Worm (Caenorhabditis elegans): Measurements from ENCODE around the gene ccm-3.

ccm-3 gene

ce11 chrII:10559671-10560184 is 47.3 kb downstream of the ccm-3 start (continued):
- TF ChIP-seq ama-1 (optimal IDR thresholded peaks at IDR 0.05), result peak; percentile 28
- TF ChIP-seq ama-1 (GFP tag; optimal IDR thresholded peaks at IDR 0.05), result peak in 1 of 2 experiments; percentile 48
- no peak for TF ChIP-seq F55B11.4 (tag; optimal IDR thresholded peaks at IDR 0.05; ENCODE audit: borderline replicate concordance, insufficient read depth)
- TF ChIP-seq madf-10 (tag; optimal IDR thresholded peaks at IDR 0.05), result no peak
- TF ChIP-seq unc-62 (GFP tag; optimal IDR thresholded peaks at IDR 0.05), result no peak
- no peak for TF ChIP-seq ceh-100 (GFP tag; IDR thresholded peaks at IDR 0.05)
- TF ChIP-seq chd-7 (tag; optimal IDR thresholded peaks at IDR 0.05), result no peak
- no peak for TF ChIP-seq nfya-2 (GFP tag; IDR thresholded peaks at IDR 0.05)
- TF ChIP-seq ztf-18 (tag; optimal IDR thresholded peaks at IDR 0.05), result no peak
- no peak for TF ChIP-seq aptf-3 (GFP tag; IDR thresholded peaks at IDR 0.05)
- peak in 1 of 3 experiments; percentile 41 for TF ChIP-seq lin-35 (GFP tag; optimal IDR thresholded peaks at IDR 0.05)
- TF ChIP-seq F57C9.4 (tag; optimal IDR thresholded peaks at IDR 0.05), result no peak
- 0 out of 2 replicates have a peak, but pooled peaks have one; percentile 10 for TF ChIP-seq attf-6 (GFP tag; IDR thresholded peaks at IDR 0.05)
- TF ChIP-seq Y67H2A.10 (GFP tag; conservative IDR thresholded peaks at IDR 0.05), result no peak
- peak; percentile 31; the same call in 1 of the 2 replicates for TF ChIP-seq B0336.3 (GFP tag; IDR thresholded peaks at IDR 0.05)
- TF ChIP-seq F49E8.2 (tag; optimal IDR thresholded peaks at IDR 0.05; ENCODE audit: insufficient read depth), result peak; percentile 81
- TF ChIP-seq lin-54 (GFP tag; optimal IDR thresholded peaks at IDR 0.05), result peak; percentile 23
- no peak for TF ChIP-seq gei-17 (GFP tag; optimal IDR thresholded peaks at IDR 0.05)
- TF ChIP-seq pha-4 (tag; optimal IDR thresholded peaks at IDR 0.05), result no peak

- no peak for TF ChIP-seq lsy-27 (tag; optimal IDR thresholded peaks at IDR 0.05; ENCODE audit: borderline replicate concordance, insufficient read depth)
- peak; percentile 38 for TF ChIP-seq chd-7 (tag; optimal IDR thresholded peaks at IDR 0.05)
- TF ChIP-seq hlh-12 (tag; optimal IDR thresholded peaks at IDR 0.05), result no peak
- TF ChIP-seq lin-40 (tag; optimal IDR thresholded peaks at IDR 0.05), result peak; percentile 4
- no peak for TF ChIP-seq ama-1 (optimal IDR thresholded peaks at IDR 0.05)
- no peak for TF ChIP-seq ama-1 (GFP tag; optimal IDR thresholded peaks at IDR 0.05)
- peak; percentile 78 for TF ChIP-seq zfh-2 (GFP tag; conservative IDR thresholded peaks at IDR 0.05)
- TF ChIP-seq tbp1 (GFP tag; optimal IDR thresholded peaks at IDR 0.05), result peak; percentile 45
- TF ChIP-seq akir-1 (GFP tag; optimal IDR thresholded peaks at IDR 0.05), result no peak
- peak; percentile 48 for TF ChIP-seq C06A6.2 (GFP tag; conservative IDR thresholded peaks at IDR 0.05)
- TF ChIP-seq F57C9.4 (tag; optimal IDR thresholded peaks at IDR 0.05), result no peak
- no peak for TF ChIP-seq snpc-4 (GFP tag; optimal IDR thresholded peaks at IDR 0.05)
- TF ChIP-seq snpc-4 (tag; optimal IDR thresholded peaks at IDR 0.05), result peak in 1 of 4 experiments; percentile 39
- peak; percentile 85 for TF ChIP-seq K11D2.4 (GFP tag; IDR thresholded peaks at IDR 0.05)
- TF ChIP-seq Y67H2A.10 (GFP tag; conservative IDR thresholded peaks at IDR 0.05), result no peak
- no peak for TF ChIP-seq sdz-38 (tag; optimal IDR thresholded peaks at IDR 0.05)
- TF ChIP-seq madf-6 (GFP tag; IDR thresholded peaks at IDR 0.05), result 0 out of 2 replicates have a peak, but pooled peaks have one; percentile 21
- no peak for TF ChIP-seq ceh-100 (GFP tag; IDR thresholded peaks at IDR 0.05)
- no peak for TF ChIP-seq ztf-22 (GFP tag; optimal IDR thresholded peaks at IDR 0.05)
- 0 out of 2 replicates have a peak, but pooled peaks have one; percentile 4 for TF ChIP-seq bed-1 (GFP tag; IDR thresholded peaks at IDR 0.05)
- peak; percentile 39; the same call in 1 of the 2 replicates for TF ChIP-seq mcd-1 (GFP tag; IDR thresholded peaks at IDR 0.05)
- TF ChIP-seq attf-5 (GFP tag; optimal IDR thresholded peaks at IDR 0.05), result peak; percentile 37
- TF ChIP-seq F52B5.7 (tag; optimal IDR thresholded peaks at IDR 0.05), result peak; percentile 2
- TF ChIP-seq ekl-4 (GFP tag; IDR thresholded peaks at IDR 0.05), result peak; percentile 50; the same call in 1 of the 2 replicates
- no peak for TF ChIP-seq cebp-1 (GFP tag; IDR thresholded peaks at IDR 0.05)
- peak; percentile 74 for TF ChIP-seq cebp-1 (tag; optimal IDR thresholded peaks at IDR 0.05)
- peak; percentile 28; the same call in 1 of the 2 replicates for TF ChIP-seq lin-26 (GFP tag; IDR thresholded peaks at IDR 0.05)
- 0 out of 2 replicates have a peak, but pooled peaks have one; percentile 24 for TF ChIP-seq Y95B8A.8 (GFP tag; IDR thresholded peaks at IDR 0.05)
- peak in 1 of 3 experiments; percentile 35 for TF ChIP-seq lin-35 (GFP tag; optimal IDR thresholded peaks at IDR 0.05)
- TF ChIP-seq F33H1.4 (GFP tag; IDR thresholded peaks at IDR 0.05), result no peak
- no peak for TF ChIP-seq egl-18 (GFP tag; IDR thresholded peaks at IDR 0.05)
- TF ChIP-seq hsf-1 (GFP tag; IDR thresholded peaks at IDR 0.05), result 0 out of 2 replicates have a peak, but pooled peaks have one; percentile 13
- TF ChIP-seq ztf-26 (tag; optimal IDR thresholded peaks at IDR 0.05), result peak; percentile 44
- TF ChIP-seq lir-1 (GFP tag; conservative IDR thresholded peaks at IDR 0.05), result peak; percentile 51; the same call in 1 of the 2 replicates
Observed at ce11 chrII:10558962-10559415, 48.1 kb downstream of the ccm-3 start.

Measured in whole organism, young adult.